Worm (Caenorhabditis elegans) whole organism, midembryonic: Measurements from ENCODE around the gene nspf-1.
A peak's percentile ranks its signal among the peaks of the same experiment; 100 is the strongest.

ENCODE experiments used
- T22C8.4 ChIP-seq: fragments of 200-800 bp; sonication (Bioruptor generic); IDR thresholded peaks from 2 replicates; pipeline ENCODE4 v1.3.6; 2022; ENCODE audit warnings: missing genetic modification characterization, missing compliant biosample characterization
- cog-1 ChIP-seq: sonication (generic microtip); optimal IDR thresholded peaks from 2 replicates; lab custom pipeline; 2016; ENCODE audit warnings: missing genetic modification characterization, missing compliant biosample characterization
- flt-1 ChIP-seq: fragments of 200-800 bp; sonication (Bioruptor generic); IDR thresholded peaks from 2 replicates; pipeline ENCODE4 v1.3.6; 2022; ENCODE audit warnings: missing genetic modification characterization, missing compliant biosample characterization
- klf-2 ChIP-seq: fragments of 200-800 bp; sonication (Bioruptor generic); conservative IDR thresholded peaks from 2 replicates; pipeline ENCODE4 v1.3.6; 2022; ENCODE audit warnings: missing genetic modification reagents, missing genetic modification characterization, missing compliant biosample characterization
- med-1 ChIP-seq: sonication (generic microtip); optimal IDR thresholded peaks from 2 replicates; lab custom pipeline; 2017; ENCODE audit warnings: missing genetic modification characterization, mild to moderate bottlenecking, missing compliant biosample characterization, antibody characterized with exemption, missing genetic modification reagents; ENCODE audit not compliant: insufficient read depth
- ref-1 ChIP-seq: fragments of 200-800 bp; sonication (Bioruptor generic); conservative IDR thresholded peaks from 2 replicates; pipeline ENCODE4 v1.3.6; 2022; ENCODE audit warnings: missing genetic modification reagents, missing genetic modification characterization, missing compliant biosample characterization
- tab-1 ChIP-seq: fragments of 200-800 bp; sonication (Bioruptor generic); IDR thresholded peaks from 2 replicates; pipeline ENCODE4 v1.3.6; 2022; ENCODE audit warnings: missing genetic modification characterization, missing compliant biosample characterization
- ztf-23 ChIP-seq: fragments of 200-800 bp; sonication (Bioruptor generic); IDR thresholded peaks from 2 replicates; pipeline ENCODE4 v1.3.6; 2022; ENCODE audit warnings: missing genetic modification reagents, missing genetic modification characterization, missing compliant biosample characterization
- ztf-29 ChIP-seq: fragments of 200-800 bp; sonication (Bioruptor generic); IDR thresholded peaks from 2 replicates; pipeline ENCODE4 v1.3.6; 2022; ENCODE audit warnings: missing genetic modification reagents, missing genetic modification characterization, missing compliant biosample characterization

Gene nspf-1

ce11 chrII:2735644-2736043, 48.2 kb downstream of the nspf-1 start:
- TF ChIP-seq ztf-29 (GFP tag; lab: Robert Waterston, UW) (no peak), ztf-23 (GFP tag; lab: Robert Waterston, UW) (no peak), flt-1 (GFP tag; lab: Robert Waterston, UW) (no peak), ref-1 (GFP tag; lab: Robert Waterston, UW) (no peak), tab-1 (no peak), klf-2 (GFP tag; lab: Robert Waterston, UW) (no peak), med-1 (no peak), cog-1 (tag; lab: Kevin White, UChicago) (no peak), T22C8.4 (GFP tag; lab: Robert Waterston, UW) (no peak)

ce11 chrII:2736156-2736728, 48.8 kb downstream of the nspf-1 start, which contains the start of gene T05A8.8:
Gene T05A8.8 (plus strand): TSS chrII:2736678.
- TF ChIP-seq flt-1 (GFP tag; lab: Robert Waterston, UW): no peak
- no peak for TF ChIP-seq ztf-29 (GFP tag; lab: Robert Waterston, UW)
- TF ChIP-seq cog-1 (tag; lab: Kevin White, UChicago): no peak
- no peak for TF ChIP-seq tab-1
- TF ChIP-seq med-1: no peak
- TF ChIP-seq ref-1 (GFP tag; lab: Robert Waterston, UW): no peak
- no peak for TF ChIP-seq T22C8.4 (GFP tag; lab: Robert Waterston, UW)
- no peak for TF ChIP-seq klf-2 (GFP tag; lab: Robert Waterston, UW)
- TF ChIP-seq ztf-23 (GFP tag; lab: Robert Waterston, UW): no peak

ce11 chrII:2736938-2737337, 49.5 kb downstream of the nspf-1 start:
- TF ChIP-seq tab-1: 0 out of 2 replicates have a peak, but pooled peaks have one; percentile 16
- no peak for TF ChIP-seq ztf-29 (GFP tag; lab: Robert Waterston, UW)
- no peak for TF ChIP-seq flt-1 (GFP tag; lab: Robert Waterston, UW)
